Fruit fly (Drosophila melanogaster): Measurements from ENCODE around the gene CG6738.

The CG6738 gene

dm6 chr3R:23099233-23099632 lies at the start of gene CG6738:
CG6738 (plus strand) TSS chr3R:23099533.
- TF ChIP-seq ss (GFP tag; optimal IDR thresholded peaks at IDR 0.05) (no peak), Met (GFP tag; optimal IDR thresholded peaks at IDR 0.05) (no peak), CG9139 (GFP tag; optimal IDR thresholded peaks at IDR 0.05) (no peak), topi (GFP tag; optimal IDR thresholded peaks at IDR 0.05) (no peak), CG3919 (GFP tag; optimal IDR thresholded peaks at IDR 0.05) (no peak), fd59A (GFP tag; optimal IDR thresholded peaks at IDR 0.05) (no peak), fkh (GFP tag; optimal IDR thresholded peaks at IDR 0.05) (no peak), Sox15 (GFP tag; optimal IDR thresholded peaks at IDR 0.05) (no peak)

dm6 chr3R:23051639-23052125 lies 47.7 kb upstream of the CG6738 start, which contains the start of gene Gr94a:
Gr94a (plus strand) TSS chr3R:23051689.
- TF ChIP-seq CG11902 (GFP tag; optimal IDR thresholded peaks at IDR 0.05) (no peak), Ets21C (GFP tag; optimal IDR thresholded peaks at IDR 0.05) (no peak), net (GFP tag; optimal IDR thresholded peaks at IDR 0.05) (no peak)

- TF ChIP-seq topi (GFP tag; optimal IDR thresholded peaks at IDR 0.05) (no peak), Hr39 (GFP tag; optimal IDR thresholded peaks at IDR 0.05) (no peak), Ets21C (GFP tag; optimal IDR thresholded peaks at IDR 0.05) (no peak), achi (GFP tag; optimal IDR thresholded peaks at IDR 0.05) (no peak), CG10669 (GFP tag; optimal IDR thresholded peaks at IDR 0.05) (no peak), fd59A (GFP tag; optimal IDR thresholded peaks at IDR 0.05) (no peak), Sox14 (GFP tag; optimal IDR thresholded peaks at IDR 0.05) (no peak), CG6808 (GFP tag; optimal IDR thresholded peaks at IDR 0.05) (no peak), CG3032 (tag; optimal IDR thresholded peaks at IDR 0.05) (no peak), Sox15 (GFP tag; optimal IDR thresholded peaks at IDR 0.05) (no peak), CG8319 (GFP tag; optimal IDR thresholded peaks at IDR 0.05) (no peak)
Observed at dm6 chr3R:23053135-23053730, 46.1 kb upstream of the CG6738 start.

dm6 chr3R:23053936-23054335 lies 45.4 kb upstream of the CG6738 start, which contains the start of gene p53:
p53 (minus strand) TSS chr3R:23054082.
- no peak for TF ChIP-seq Eip93F (GFP tag; optimal IDR thresholded peaks at IDR 0.05)
- TF ChIP-seq CG4318 (GFP tag; optimal IDR thresholded peaks at IDR 0.05): no peak
- peak; percentile 69 for TF ChIP-seq CG3919 (GFP tag; optimal IDR thresholded peaks at IDR 0.05)
- TF ChIP-seq CG6163 (GFP tag; IDR thresholded peaks at IDR 0.05): peak; percentile 64
- TF ChIP-seq CG8632 (GFP tag; optimal IDR thresholded peaks at IDR 0.05): peak; percentile 3
- peak; percentile 37 for TF ChIP-seq net (GFP tag; optimal IDR thresholded peaks at IDR 0.05)
- peak; percentile 45 for TF ChIP-seq CG31627 (GFP tag; optimal IDR thresholded peaks at IDR 0.05)
- peak; percentile 47 for TF ChIP-seq Sox102F (GFP tag; optimal IDR thresholded peaks at IDR 0.05)
- peak; percentile 58 for TF ChIP-seq OdsH (GFP tag; optimal IDR thresholded peaks at IDR 0.05)
- no peak for TF ChIP-seq Gug (GFP tag; IDR thresholded peaks at IDR 0.05)
- TF ChIP-seq CG16779 (tag; optimal IDR thresholded peaks at IDR 0.05): no peak
- no peak for TF ChIP-seq dac (GFP tag; optimal IDR thresholded peaks at IDR 0.05)
- peak; percentile 16 for TF ChIP-seq CG11762 (GFP tag; optimal IDR thresholded peaks at IDR 0.05; ENCODE audit: insufficient read depth)
- TF ChIP-seq CG6854 (GFP tag; optimal IDR thresholded peaks at IDR 0.05): peak; percentile 67
- peak; percentile 96 for TF ChIP-seq achi (GFP tag; optimal IDR thresholded peaks at IDR 0.05)
- TF ChIP-seq CG34406 (GFP tag; optimal IDR thresholded peaks at IDR 0.05): peak; percentile 46
- TF ChIP-seq Hr38 (GFP tag; optimal IDR thresholded peaks at IDR 0.05): no peak
- no peak for TF ChIP-seq Eip75B (GFP tag; optimal IDR thresholded peaks at IDR 0.05)
- TF ChIP-seq CG8319 (GFP tag; optimal IDR thresholded peaks at IDR 0.05): peak; percentile 39
- TF ChIP-seq Met (GFP tag; optimal IDR thresholded peaks at IDR 0.05): peak; percentile 66
- peak; percentile 25 for TF ChIP-seq CG9139 (GFP tag; optimal IDR thresholded peaks at IDR 0.05)
- peak; percentile 36 for TF ChIP-seq CG3032 (tag; optimal IDR thresholded peaks at IDR 0.05)
- no peak for TF ChIP-seq Hr4 (GFP tag; optimal IDR thresholded peaks at IDR 0.05)
- TF ChIP-seq lz (GFP tag; optimal IDR thresholded peaks at IDR 0.05): peak; percentile 64
- TF ChIP-seq esn (GFP tag; optimal IDR thresholded peaks at IDR 0.05): peak; percentile 70
- TF ChIP-seq fd59A (GFP tag; optimal IDR thresholded peaks at IDR 0.05): peak; percentile 20
- TF ChIP-seq eg (GFP tag; IDR thresholded peaks at IDR 0.05): peak; percentile 49; the same call in 1 of the 3 replicates
- peak; percentile 63 for TF ChIP-seq topi (GFP tag; optimal IDR thresholded peaks at IDR 0.05)
- TF ChIP-seq Smox (GFP tag; optimal IDR thresholded peaks at IDR 0.05): no peak
- peak; percentile 45 for TF ChIP-seq vri (GFP tag; optimal IDR thresholded peaks at IDR 0.05)
- peak; percentile 33 for TF ChIP-seq Sox14 (GFP tag; optimal IDR thresholded peaks at IDR 0.05)
- TF ChIP-seq fd85E (GFP tag; optimal IDR thresholded peaks at IDR 0.05): peak; percentile 5
- peak; percentile 70 for TF ChIP-seq svp (GFP tag)
- TF ChIP-seq Hr39 (GFP tag; optimal IDR thresholded peaks at IDR 0.05): peak; percentile 63
- TF ChIP-seq CG10631 (GFP tag; optimal IDR thresholded peaks at IDR 0.05): no peak
- TF ChIP-seq acj6 (GFP tag; optimal IDR thresholded peaks at IDR 0.05): peak; percentile 62
